Worm (Caenorhabditis elegans): ENCODE measurements around the gene unc-79.

- TF ChIP-seq hnd-1 (tag; optimal IDR thresholded peaks at IDR 0.05) (no peak), ceh-36 (tag; optimal IDR thresholded peaks at IDR 0.05) (no peak), tbx-37 (GFP tag; conservative IDR thresholded peaks at IDR 0.05) (no peak), tra-4 (tag; optimal IDR thresholded peaks at IDR 0.05) (no peak), B0310.2 (tag; optimal IDR thresholded peaks at IDR 0.05) (no peak), aly-1 (tag; optimal IDR thresholded peaks at IDR 0.05) (no peak)
Measured at ce11 chrIII:4094681-4095080, 28.2 kb downstream of the unc-79 start, which contains the start of gene rnr-2.
